Worm (Caenorhabditis elegans): ENCODE measurements around the gene wrt-6.

DNA sequence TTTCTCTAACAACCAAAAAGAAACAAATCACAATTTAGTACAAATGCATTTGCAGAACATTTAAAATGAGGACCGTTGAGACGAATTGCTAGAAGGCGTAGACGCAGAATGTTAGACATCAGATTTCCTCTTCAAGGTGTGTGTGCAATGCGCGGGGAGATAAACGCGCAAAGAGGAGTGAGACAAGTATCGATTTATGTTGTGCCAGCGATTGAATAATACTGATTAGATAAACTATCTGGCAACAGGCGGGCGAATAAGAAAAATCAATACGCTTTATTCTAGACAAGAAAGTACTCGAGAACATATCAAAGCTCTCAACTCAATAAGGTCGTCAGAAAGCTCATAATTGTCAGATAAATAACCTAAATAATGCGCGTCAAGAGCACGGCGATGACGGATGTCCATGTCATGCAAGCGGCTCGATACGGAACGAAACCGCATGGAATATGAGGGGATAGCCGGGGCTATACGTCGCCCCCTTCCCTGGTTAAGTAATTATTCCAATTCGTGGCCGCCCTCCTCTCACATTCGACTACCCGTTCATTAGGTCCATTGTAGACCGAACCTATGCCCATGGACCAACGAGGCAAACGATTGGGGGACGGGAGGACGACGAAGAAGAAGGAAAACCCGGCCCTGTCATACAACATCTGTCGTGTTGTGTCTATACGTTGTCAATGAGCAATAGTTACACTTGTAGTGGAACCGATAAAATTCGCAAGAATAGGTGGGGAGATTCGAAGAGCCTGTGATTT is 12.9 kb upstream of the wrt-6 start:
- no peak for TF ChIP-seq R02D3.7 (tag; optimal IDR thresholded peaks at IDR 0.05)
- no peak for TF ChIP-seq skn-1 (tag; optimal IDR thresholded peaks at IDR 0.05)
- no peak for TF ChIP-seq snpc-4 (tag; optimal IDR thresholded peaks at IDR 0.05)
- no peak for TF ChIP-seq tbx-2 (tag; optimal IDR thresholded peaks at IDR 0.05)
- no peak for TF ChIP-seq unc-62 (GFP tag; optimal IDR thresholded peaks at IDR 0.05)
